Fruit fly (Drosophila melanogaster) whole organism, prepupa: ENCODE data around the gene ovm.

Experiments
- Blimp-1 ChIP-seq: fragments of 200-800 bp; sonication (Bioruptor generic); optimal IDR thresholded peaks from 3 replicates; lab custom pipeline; 2017; ENCODE audit warnings: missing biosample characterization, missing genetic modification characterization, mild to moderate bottlenecking, moderate library complexity, missing genetic modification reagents
- CG10669 ChIP-seq: fragments of 200-800 bp; sonication (Bioruptor generic); optimal IDR thresholded peaks from 3 replicates; lab custom pipeline; 2018; ENCODE audit warnings: missing biosample characterization, mild to moderate bottlenecking, missing genetic modification characterization, moderate library complexity
- CG11762 ChIP-seq: fragments of 200-800 bp; sonication (Bioruptor generic); optimal IDR thresholded peaks from 3 replicates; lab custom pipeline; 2016; ENCODE audit warnings: missing biosample characterization, missing genetic modification characterization; ENCODE audit not compliant: insufficient read depth
- CG11902 ChIP-seq: fragments of 200-800 bp; sonication (Bioruptor generic); optimal IDR thresholded peaks from 3 replicates; lab custom pipeline; 2016; ENCODE audit warnings: missing biosample characterization, missing genetic modification characterization
- CG15336 ChIP-seq: fragments of 200-800 bp; sonication (Bioruptor generic); IDR thresholded peaks from 2 replicates; pipeline ENCODE4 v1.3.6; 2022; ENCODE audit warnings: missing biosample characterization, missing genetic modification characterization
- CG1621 ChIP-seq: fragments of 200-800 bp; sonication (Bioruptor generic); optimal IDR thresholded peaks from 3 replicates; lab custom pipeline; 2018; ENCODE audit warnings: missing biosample characterization, mild to moderate bottlenecking, missing genetic modification characterization
- CG16779 ChIP-seq: fragments of 200-800 bp; sonication (Bioruptor generic); optimal IDR thresholded peaks from 3 replicates; lab custom pipeline; 2017; ENCODE audit warnings: missing biosample characterization, mild to moderate bottlenecking, missing genetic modification characterization
- CG3032 ChIP-seq: fragments of 200-800 bp; optimal IDR thresholded peaks from 2 replicates; lab custom pipeline; 2019; ENCODE audit warnings: missing biosample characterization, mild to moderate bottlenecking, missing genetic modification characterization, moderate library complexity
- CG31627 ChIP-seq: fragments of 200-800 bp; sonication (Bioruptor generic); optimal IDR thresholded peaks from 3 replicates; lab custom pipeline; 2016; ENCODE audit warnings: missing biosample characterization, missing genetic modification characterization
- CG34406 ChIP-seq: fragments of 200-800 bp; sonication (Bioruptor generic); optimal IDR thresholded peaks from 3 replicates; lab custom pipeline; 2016; ENCODE audit warnings: missing biosample characterization, missing genetic modification characterization
- CG3919 ChIP-seq: fragments of 200-800 bp; sonication (Bioruptor generic); optimal IDR thresholded peaks from 3 replicates; lab custom pipeline; 2016; ENCODE audit warnings: missing biosample characterization, missing genetic modification characterization
- CG4318 ChIP-seq: fragments of 200-800 bp; sonication (Bioruptor generic); optimal IDR thresholded peaks from 3 replicates; lab custom pipeline; 2017; ENCODE audit warnings: missing biosample characterization, mild to moderate bottlenecking, missing genetic modification characterization
- CG6276 ChIP-seq: fragments of 200-800 bp; sonication (Bioruptor generic); optimal IDR thresholded peaks from 2 replicates; lab custom pipeline; 2017; ENCODE audit warnings: missing biosample characterization, mild to moderate bottlenecking, missing genetic modification characterization
- CG6792 ChIP-seq: fragments of 200-800 bp; sonication (Bioruptor generic); optimal IDR thresholded peaks from 3 replicates; lab custom pipeline; 2016; ENCODE audit warnings: missing biosample characterization, missing genetic modification characterization
- CG6808 ChIP-seq: fragments of 200-800 bp; sonication (Bioruptor generic); optimal IDR thresholded peaks from 3 replicates; lab custom pipeline; 2017; ENCODE audit warnings: missing biosample characterization, missing genetic modification characterization, mild to moderate bottlenecking, moderate library complexity, missing genetic modification reagents
- CG6854 ChIP-seq: fragments of 200-800 bp; sonication (Bioruptor generic); optimal IDR thresholded peaks from 2 replicates; lab custom pipeline; 2017; ENCODE audit warnings: missing biosample characterization, mild to moderate bottlenecking, missing genetic modification characterization
- CG7368 ChIP-seq: fragments of 200-800 bp; sonication (Bioruptor generic); optimal IDR thresholded peaks from 3 replicates; lab custom pipeline; 2016; ENCODE audit warnings: missing biosample characterization, missing genetic modification characterization
- CG8119 ChIP-seq: fragments of 200-800 bp; sonication (Bioruptor generic); IDR thresholded peaks from 3 replicates; pipeline ENCODE4 v1.3.6; 2022; ENCODE audit warnings: missing biosample characterization, missing genetic modification characterization
- CG8319 ChIP-seq: fragments of 200-800 bp; sonication (Bioruptor generic); optimal IDR thresholded peaks from 3 replicates; lab custom pipeline; 2016; ENCODE audit warnings: missing biosample characterization, missing genetic modification characterization
- CG8632 ChIP-seq: fragments of 200-800 bp; sonication (Bioruptor generic); optimal IDR thresholded peaks from 3 replicates; lab custom pipeline; 2016; ENCODE audit warnings: missing biosample characterization, missing genetic modification characterization
- CG9139 ChIP-seq: fragments of 200-800 bp; sonication (Bioruptor generic); optimal IDR thresholded peaks from 3 replicates; lab custom pipeline; 2017; ENCODE audit warnings: missing biosample characterization, mild to moderate bottlenecking, missing genetic modification characterization
- Eip75B ChIP-seq: fragments of 200-800 bp; sonication (Bioruptor generic); optimal IDR thresholded peaks from 3 replicates; lab custom pipeline; 2016; ENCODE audit warnings: missing biosample characterization, missing genetic modification characterization
- Eip93F ChIP-seq: fragments of 200-800 bp; sonication (Bioruptor generic); optimal IDR thresholded peaks from 2 replicates; lab custom pipeline; 2016; ENCODE audit warnings: missing biosample characterization, mild to moderate bottlenecking, missing genetic modification characterization
- Ets21C ChIP-seq: fragments of 200-800 bp; sonication (Bioruptor generic); optimal IDR thresholded peaks from 3 replicates; lab custom pipeline; 2016; ENCODE audit warnings: missing biosample characterization, missing genetic modification characterization
- Ets96B ChIP-seq: fragments of 200-800 bp; optimal IDR thresholded peaks from 2 replicates; lab custom pipeline; 2019; ENCODE audit warnings: missing biosample characterization, mild to moderate bottlenecking, missing genetic modification characterization, moderate library complexity
- Gug ChIP-seq: fragments of 200-800 bp; sonication (Bioruptor generic); IDR thresholded peaks from 2 replicates; pipeline ENCODE4 v1.3.6; 2022; ENCODE audit warnings: missing biosample characterization, missing genetic modification characterization
- Hr38 ChIP-seq: sonication (Bioruptor generic); optimal IDR thresholded peaks from 2 replicates; lab custom pipeline; 2016; ENCODE audit warnings: missing biosample characterization, missing genetic modification characterization
- Hr39 ChIP-seq: fragments of 200-800 bp; sonication (Bioruptor generic); optimal IDR thresholded peaks from 2 replicates; lab custom pipeline; 2016; ENCODE audit warnings: missing biosample characterization, missing genetic modification characterization
- Hr4 ChIP-seq: fragments of 200-800 bp; sonication (Bioruptor generic); optimal IDR thresholded peaks from 3 replicates; lab custom pipeline; 2016; ENCODE audit warnings: missing biosample characterization, missing genetic modification characterization
- Lpt ChIP-seq: fragments of 200-800 bp; sonication (Bioruptor generic); optimal IDR thresholded peaks from 3 replicates; lab custom pipeline; 2016; ENCODE audit warnings: missing biosample characterization, missing genetic modification characterization
- Met ChIP-seq: fragments of 200-800 bp; sonication (Bioruptor generic); optimal IDR thresholded peaks from 3 replicates; lab custom pipeline; 2016; ENCODE audit warnings: missing biosample characterization, missing genetic modification characterization
- OdsH ChIP-seq: fragments of 200-800 bp; sonication (Bioruptor generic); optimal IDR thresholded peaks from 3 replicates; lab custom pipeline; 2016; ENCODE audit warnings: missing biosample characterization, missing genetic modification characterization
- Smox ChIP-seq: fragments of 200-800 bp; sonication (Bioruptor generic); optimal IDR thresholded peaks from 3 replicates; lab custom pipeline; 2016; ENCODE audit warnings: missing biosample characterization, missing genetic modification characterization
- Sox102F ChIP-seq: fragments of 200-800 bp; sonication (Bioruptor generic); optimal IDR thresholded peaks from 2 replicates; lab custom pipeline; 2016; ENCODE audit warnings: missing biosample characterization, mild to moderate bottlenecking, missing genetic modification characterization
- Sox14 ChIP-seq: fragments of 200-800 bp; sonication (Bioruptor generic); optimal IDR thresholded peaks from 3 replicates; lab custom pipeline; 2016; ENCODE audit warnings: missing biosample characterization, missing genetic modification characterization
- achi ChIP-seq: fragments of 200-800 bp; sonication (Bioruptor generic); optimal IDR thresholded peaks from 3 replicates; lab custom pipeline; 2016; ENCODE audit warnings: missing biosample characterization, missing genetic modification characterization
- acj6 ChIP-seq: fragments of 200-800 bp; sonication (Bioruptor generic); optimal IDR thresholded peaks from 3 replicates; lab custom pipeline; 2016; ENCODE audit warnings: missing biosample characterization, missing genetic modification characterization
- cyc ChIP-seq: fragments of 200-800 bp; sonication (Bioruptor generic); optimal IDR thresholded peaks from 3 replicates; lab custom pipeline; 2016; ENCODE audit warnings: missing biosample characterization, missing genetic modification characterization
- dac ChIP-seq: fragments of 200-800 bp; sonication (Bioruptor generic); optimal IDR thresholded peaks from 2 replicates; lab custom pipeline; 2017; ENCODE audit warnings: missing biosample characterization, mild to moderate bottlenecking, missing genetic modification characterization
- dsx ChIP-seq: fragments of 200-800 bp; optimal IDR thresholded peaks from 3 replicates; lab custom pipeline; 2019; ENCODE audit warnings: missing biosample characterization, mild to moderate bottlenecking, missing genetic modification characterization, moderate library complexity; ENCODE audit not compliant: poor library complexity, severe bottlenecking
- eg ChIP-seq: fragments of 200-800 bp; sonication (Bioruptor generic); IDR thresholded peaks from 3 replicates; pipeline ENCODE4 v1.3.6; 2022; ENCODE audit warnings: missing biosample characterization, missing genetic modification characterization
- esn ChIP-seq: fragments of 200-800 bp; sonication (Bioruptor generic); optimal IDR thresholded peaks from 2 replicates; lab custom pipeline; 2016; ENCODE audit warnings: missing biosample characterization, mild to moderate bottlenecking, missing genetic modification characterization, moderate library complexity
- lz ChIP-seq: fragments of 200-800 bp; sonication (Bioruptor generic); optimal IDR thresholded peaks from 3 replicates; lab custom pipeline; 2016; ENCODE audit warnings: missing biosample characterization, missing genetic modification characterization
- pdm3 ChIP-seq: fragments of 200-800 bp; sonication (Bioruptor generic); optimal IDR thresholded peaks from 3 replicates; lab custom pipeline; 2016; ENCODE audit warnings: missing biosample characterization, missing genetic modification characterization
- salr ChIP-seq, 2 experiments: fragments of 200-800 bp; sonication (Bioruptor generic); optimal IDR thresholded peaks; 3 replicates each; lab custom pipeline; 2016 to 2018; ENCODE audit warnings: missing biosample characterization in 2 of 2, missing genetic modification characterization in 2 of 2, mild to moderate bottlenecking in 1 of 2
- spab ChIP-seq: fragments of 200-800 bp; sonication (Bioruptor generic); optimal IDR thresholded peaks from 2 replicates; lab custom pipeline; 2017; ENCODE audit warnings: missing biosample characterization, mild to moderate bottlenecking, missing genetic modification characterization, missing genetic modification reagents
- ss ChIP-seq, 2 experiments: fragments of 200-800 bp; sonication (Bioruptor generic); optimal IDR thresholded peaks; 2 replicates in 1 of 2; 3 replicates in 1 of 2; lab custom pipeline; 2017 to 2018; ENCODE audit warnings: mild to moderate bottlenecking in 2 of 2, missing biosample characterization in 2 of 2, missing genetic modification characterization in 2 of 2, moderate library complexity in 1 of 2
- svp ChIP-seq: fragments of 200-800 bp; sonication (Bioruptor generic); peaks from one replicate; lab custom pipeline; 2016; ENCODE audit warnings: missing biosample characterization, missing genetic modification characterization
- topi ChIP-seq: fragments of 200-800 bp; sonication (Bioruptor generic); optimal IDR thresholded peaks from 3 replicates; lab custom pipeline; 2016; ENCODE audit warnings: missing biosample characterization, missing genetic modification characterization
- vri ChIP-seq: fragments of 200-800 bp; sonication (Bioruptor generic); optimal IDR thresholded peaks from 3 replicates; lab custom pipeline; 2016; ENCODE audit warnings: missing biosample characterization, mild to moderate bottlenecking, missing genetic modification characterization

ovm gene

dm6 chr2L:131466-132270 lies 9.1 kb downstream of the ovm start, which contains the start of gene Gs1:
Gs1 (plus strand) TSS chr2L:132077.
- no peak for TF ChIP-seq CG4318 (GFP tag; lab: Kevin White, UChicago)
- no peak for TF ChIP-seq Gug
- TF ChIP-seq pdm3 (GFP tag; lab: Kevin White, UChicago) = no peak
- TF ChIP-seq CG6276 = peak; percentile 86
- TF ChIP-seq CG1621 (tag; lab: Kevin White, UChicago) = peak; percentile 21
- TF ChIP-seq cyc = no peak
- peak; percentile 21 for TF ChIP-seq CG6792 (GFP tag; lab: Kevin White, UChicago)
- TF ChIP-seq CG11762 = no peak
- TF ChIP-seq CG8119 (GFP tag; lab: Robert Waterston, UW) = peak; percentile 57; the same call in 2 of the 3 replicates
- TF ChIP-seq Sox102F = peak; percentile 52
- TF ChIP-seq Ets21C (GFP tag; lab: Kevin White, UChicago) = no peak
- no peak for TF ChIP-seq dac
- TF ChIP-seq CG9139 (GFP tag; lab: Kevin White, UChicago) = peak; percentile 50
- TF ChIP-seq CG15336 (GFP tag; lab: Robert Waterston, UW) = peak; percentile 55; the same call in 1 of the 2 replicates
- TF ChIP-seq Eip93F (GFP tag; lab: Kevin White, UChicago) = no peak
- TF ChIP-seq CG7368 (GFP tag; lab: Kevin White, UChicago) = no peak
- no peak for TF ChIP-seq Hr39 (GFP tag; lab: Kevin White, UChicago)
- peak; percentile 27 for TF ChIP-seq Ets96B (tag; lab: Kevin White, UChicago)
- TF ChIP-seq spab (GFP tag; lab: Kevin White, UChicago) = peak; percentile 5
- no peak for TF ChIP-seq CG11902 (GFP tag; lab: Kevin White, UChicago)
- TF ChIP-seq CG16779 = peak; percentile 39
- peak; percentile 72 for TF ChIP-seq Sox14 (GFP tag; lab: Kevin White, UChicago)
- no peak for TF ChIP-seq CG34406 (GFP tag; lab: Kevin White, UChicago)
- TF ChIP-seq CG31627 (GFP tag; lab: Kevin White, UChicago) = no peak
- peak in 1 of 2 experiments; percentile 21 for TF ChIP-seq salr (GFP tag; optimal IDR thresholded peaks at IDR 0.05; lab: Kevin White, UChicago)
- peak; percentile 5 for TF ChIP-seq OdsH (GFP tag; lab: Kevin White, UChicago)
- TF ChIP-seq eg (GFP tag; lab: Robert Waterston, UW) = peak; percentile 70; the same call in 1 of the 3 replicates
- peak; percentile 43 for TF ChIP-seq Hr4 (GFP tag; lab: Kevin White, UChicago)
- peak; percentile 20 for TF ChIP-seq topi (GFP tag; lab: Kevin White, UChicago)
- peak; percentile 75 for TF ChIP-seq svp
- no peak for TF ChIP-seq achi (GFP tag; lab: Kevin White, UChicago)
- TF ChIP-seq lz = no peak
- TF ChIP-seq CG6854 (GFP tag; lab: Kevin White, UChicago) = peak; percentile 37
- no peak for TF ChIP-seq dsx (GFP tag; lab: Kevin White, UChicago)
- TF ChIP-seq esn = peak; percentile 24
- TF ChIP-seq Lpt (GFP tag; lab: Kevin White, UChicago) = peak; percentile 15
- TF ChIP-seq acj6 (GFP tag; lab: Kevin White, UChicago) = no peak
- TF ChIP-seq Met (GFP tag; lab: Kevin White, UChicago) = peak; percentile 8
- TF ChIP-seq ss (GFP tag; optimal IDR thresholded peaks at IDR 0.05; lab: Kevin White, UChicago) = peak; percentile 58 to 72
- TF ChIP-seq CG6808 = peak; percentile 100
- TF ChIP-seq CG3032 = no peak
- no peak for TF ChIP-seq CG10669
- TF ChIP-seq Blimp-1 (GFP tag; lab: Kevin White, UChicago) = peak; percentile 62
- TF ChIP-seq CG8632 (GFP tag; lab: Kevin White, UChicago) = no peak
- no peak for TF ChIP-seq CG8319 (GFP tag; lab: Kevin White, UChicago)
- peak; percentile 60 for TF ChIP-seq vri (GFP tag; lab: Kevin White, UChicago)
- no peak for TF ChIP-seq Eip75B (GFP tag; lab: Kevin White, UChicago)
- TF ChIP-seq Smox (GFP tag; lab: Kevin White, UChicago) = no peak
- TF ChIP-seq Hr38 (GFP tag; lab: Kevin White, UChicago) = no peak
- TF ChIP-seq CG3919 = peak; percentile 24
